Worm (Caenorhabditis elegans) whole organism, L4/young adult: ENCODE results near the gene clc-13.

Experiments used
- W03F9.2 ChIP-seq: fragments of 150-350 bp; optimal IDR thresholded peaks from 2 replicates; lab custom pipeline; 2014; ENCODE audit warnings: missing biosample characterization, missing genetic modification characterization
- dao-5 ChIP-seq: sonication (generic microtip); optimal IDR thresholded peaks from 2 replicates; lab custom pipeline; 2016; ENCODE audit warnings: missing genotype, missing genetic modification characterization, moderate library complexity, missing compliant biosample characterization
- him-1 ChIP-seq: sonication (generic microtip); optimal IDR thresholded peaks from 2 replicates; lab custom pipeline; 2016; ENCODE audit warnings: missing genotype, missing genetic modification reagents, missing genetic modification characterization, missing compliant biosample characterization

clc-13 gene

DNA sequence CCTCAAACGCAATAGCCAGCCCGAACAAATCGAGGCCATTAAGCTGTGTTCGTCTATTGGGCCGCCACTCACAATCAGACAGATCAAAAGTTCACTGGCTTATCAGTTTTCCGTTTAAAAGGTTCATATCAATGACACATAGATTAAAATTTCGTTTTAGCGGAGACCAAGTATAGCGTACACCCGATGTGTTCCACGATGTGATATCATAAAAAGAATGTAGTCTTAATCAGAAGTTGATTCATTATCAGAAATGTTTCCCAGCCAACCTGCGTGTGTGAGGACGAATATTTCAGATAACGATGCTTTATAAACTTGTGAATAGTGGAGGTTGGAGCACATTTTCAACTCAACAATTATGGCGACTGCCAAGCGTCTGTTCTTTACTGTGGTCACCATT is at the start of gene clc-13:
Gene clc-13, plus strand, starts transcription at position 359 of the 400 bp plus-strand sequence.
- no peak for TF ChIP-seq W03F9.2
- TF ChIP-seq him-1 (tag; lab: Kevin White, UChicago) = no peak
- TF ChIP-seq dao-5 (tag; lab: Kevin White, UChicago) = no peak

ce11 chrV:16965655-16966054 is 48.6 kb upstream of the clc-13 start, which contains the start of gene efl-1:
Gene efl-1 (minus strand): TSS chrV:16965675.
- peak; percentile 86 for TF ChIP-seq W03F9.2
- no peak for TF ChIP-seq dao-5 (tag; lab: Kevin White, UChicago)

- TF ChIP-seq him-1 (tag; lab: Kevin White, UChicago) = no peak
- no peak for TF ChIP-seq dao-5 (tag; lab: Kevin White, UChicago)
- no peak for TF ChIP-seq W03F9.2
These were observed 47.6 kb upstream of the clc-13 start, which contains the start of gene fbxa-90 for ce11 chrV:16966636-16967035. Gene fbxa-90 (plus strand): TSS chrV:16966814.

DNA sequence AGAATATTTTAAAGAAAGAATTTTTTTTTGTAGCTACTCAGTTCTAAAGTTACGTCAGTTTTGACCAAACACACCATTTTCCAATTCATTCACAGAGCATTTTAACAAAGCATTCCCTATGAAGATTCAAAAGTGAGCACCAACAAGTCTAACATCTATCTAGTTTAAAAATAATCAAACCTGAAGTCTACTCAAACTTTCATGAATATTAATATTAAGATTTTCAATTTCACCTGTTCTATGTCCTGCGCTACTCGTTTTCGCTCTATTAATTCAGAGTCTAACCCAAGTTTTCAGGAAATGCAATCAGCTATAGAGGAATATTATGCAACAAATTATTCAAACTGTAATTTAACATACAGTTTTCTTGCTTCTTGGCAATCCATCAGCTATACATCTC is 42.1 kb upstream of the clc-13 start, which contains the start of gene srh-119:
Gene srh-119, plus strand, starts transcription at position 301 of the 400 bp plus-strand sequence.
- no peak for TF ChIP-seq W03F9.2
- no peak for TF ChIP-seq him-1 (tag; lab: Kevin White, UChicago)
- TF ChIP-seq dao-5 (tag; lab: Kevin White, UChicago) = no peak

DNA sequence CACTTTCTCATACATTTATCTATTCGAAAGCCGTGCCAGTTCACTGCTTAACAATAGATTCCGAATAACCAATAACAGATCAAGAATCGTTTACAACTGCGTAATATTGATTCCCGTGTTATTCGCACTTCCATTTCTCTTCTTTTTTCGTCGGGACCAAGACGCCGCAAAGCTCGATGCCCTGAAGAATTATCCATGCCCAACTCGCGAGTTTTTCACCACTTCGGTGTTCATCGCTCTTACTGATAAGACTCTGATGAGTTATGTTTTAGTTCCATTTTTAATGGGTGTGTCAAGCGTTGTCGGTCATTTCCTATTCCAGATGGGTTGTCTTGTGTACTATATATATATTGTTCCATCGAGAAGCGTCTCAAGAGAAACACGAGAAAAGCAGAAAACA is 40.9 kb upstream of the clc-13 start:
- TF ChIP-seq dao-5 (tag; lab: Kevin White, UChicago) (no peak), W03F9.2 (no peak), him-1 (tag; lab: Kevin White, UChicago) (no peak)

- TF ChIP-seq dao-5 (tag; lab: Kevin White, UChicago) (no peak), W03F9.2 (no peak), him-1 (tag; lab: Kevin White, UChicago) (no peak)
These were observed 39.3 kb upstream of the clc-13 start, which contains the start of gene srx-54 for ce11 chrV:16974919-16975318. Gene srx-54 (plus strand): TSS chrV:16975219.

ce11 chrV:16980368-16980767 is 33.8 kb upstream of the clc-13 start, which contains the start of gene srz-54:
Gene srz-54 (plus strand): TSS chrV:16980668.
- TF ChIP-seq him-1 (tag; lab: Kevin White, UChicago) (no peak), W03F9.2 (no peak), dao-5 (tag; lab: Kevin White, UChicago) (no peak)

- TF ChIP-seq W03F9.2 (no peak), dao-5 (tag; lab: Kevin White, UChicago) (no peak), him-1 (tag; lab: Kevin White, UChicago) (no peak)
These were observed 27.2 kb upstream of the clc-13 start, which contains the start of gene Y102A5C.40 for ce11 chrV:16987035-16987434. Gene Y102A5C.40 (minus strand): TSS chrV:16987135.

DNA sequence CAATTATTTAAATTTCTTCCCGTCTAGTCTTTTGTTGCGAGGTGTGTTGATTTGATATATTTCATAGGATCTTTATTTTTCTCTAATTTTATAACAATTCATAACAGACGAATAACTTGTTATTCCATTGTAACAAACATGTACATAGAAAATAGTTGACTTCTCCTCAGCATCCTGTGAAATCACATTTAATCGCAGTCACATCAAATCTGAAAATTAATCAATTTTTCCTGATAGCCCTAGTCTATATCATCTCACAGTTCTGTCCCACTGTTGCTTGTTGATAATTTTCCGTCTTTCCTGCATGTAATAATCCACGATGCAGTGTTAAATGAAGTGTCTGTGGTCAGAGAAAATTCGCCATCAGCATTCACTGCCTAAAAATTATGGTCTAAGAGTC is 26.4 kb upstream of the clc-13 start:
- TF ChIP-seq him-1 (tag; lab: Kevin White, UChicago) (no peak), W03F9.2 (no peak), dao-5 (tag; lab: Kevin White, UChicago) (no peak)

ce11 chrV:16988614-16989013 is 25.6 kb upstream of the clc-13 start, which contains the start of gene Y102A5C.27:
Gene Y102A5C.27 (minus strand): TSS chrV:16988714.
- TF ChIP-seq dao-5 (tag; lab: Kevin White, UChicago) (no peak), him-1 (tag; lab: Kevin White, UChicago) (no peak)

DNA sequence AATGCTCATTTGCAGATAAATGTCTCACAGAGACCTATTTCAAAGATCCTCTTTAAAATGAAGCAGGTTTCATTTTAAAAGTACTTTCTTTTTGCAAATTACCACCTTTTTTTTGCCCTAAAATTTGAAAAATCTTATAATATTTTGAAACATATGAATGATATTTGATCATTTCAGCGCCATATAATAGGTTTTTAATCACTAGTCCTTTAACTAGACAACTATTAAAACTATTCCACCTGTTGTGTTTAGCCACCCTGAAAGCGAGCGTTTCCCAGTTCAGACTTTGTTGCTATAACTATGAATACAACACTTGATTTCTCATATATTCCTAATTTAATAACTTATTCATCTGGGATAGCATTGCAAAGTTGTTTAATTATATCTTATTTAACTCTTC is 22.5 kb upstream of the clc-13 start, which contains the start of gene srz-95:
Gene srz-95, plus strand, starts transcription at position 301 of the 400 bp plus-strand sequence.
- TF ChIP-seq him-1 (tag; lab: Kevin White, UChicago) = no peak

ce11 chrV:16992383-16992782 is 21.8 kb upstream of the clc-13 start:
- TF ChIP-seq dao-5 (tag; lab: Kevin White, UChicago) (no peak), W03F9.2 (no peak), him-1 (tag; lab: Kevin White, UChicago) (no peak)

ce11 chrV:17000204-17000603 is 14.0 kb upstream of the clc-13 start, which contains the start of gene str-217:
Gene str-217 (minus strand): TSS chrV:17000304.
- TF ChIP-seq him-1 (tag; lab: Kevin White, UChicago) = no peak
- no peak for TF ChIP-seq dao-5 (tag; lab: Kevin White, UChicago)
- no peak for TF ChIP-seq W03F9.2

ce11 chrV:17000635-17001034 is 13.6 kb upstream of the clc-13 start:
- no peak for TF ChIP-seq him-1 (tag; lab: Kevin White, UChicago)
- TF ChIP-seq dao-5 (tag; lab: Kevin White, UChicago) = no peak
- TF ChIP-seq W03F9.2 = no peak

DNA sequence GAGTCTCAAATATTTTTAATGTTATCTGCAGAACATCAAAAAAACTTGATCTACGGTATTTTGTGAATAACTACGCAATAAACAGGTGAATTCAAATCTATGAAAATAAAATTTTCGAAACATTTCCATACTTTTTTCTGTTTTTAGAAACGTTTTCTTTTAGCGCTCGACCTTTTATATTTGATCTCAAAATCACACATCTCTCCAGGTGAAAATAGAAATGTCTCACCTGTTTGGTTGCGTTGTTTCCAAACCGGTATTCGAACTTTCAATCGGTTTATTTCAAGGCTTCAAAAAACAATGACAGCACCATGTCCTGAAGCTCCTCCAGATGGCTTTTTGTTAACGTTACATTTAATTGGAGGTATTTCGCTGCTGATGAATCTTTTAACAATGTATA is 13.0 kb upstream of the clc-13 start, which contains the start of gene sri-9:
Gene sri-9, plus strand, starts transcription at position 301 of the 400 bp plus-strand sequence.
- no peak for TF ChIP-seq him-1 (tag; lab: Kevin White, UChicago)
